Fruit fly (Drosophila melanogaster): Measurements from ENCODE around the gene CG7841.

Gene CG7841

dm6 chr3L:15508233-15508632, at the start of gene CG7841:
TSS of gene CG7841 (minus strand) at chr3L:15508252.
- TF ChIP-seq bab1 (GFP tag; optimal IDR thresholded peaks at IDR 0.05) (peak; percentile 99), Hr96 (GFP tag; optimal IDR thresholded peaks at IDR 0.05) (peak; percentile 98), Crg-1 (GFP tag; optimal IDR thresholded peaks at IDR 0.05) (peak; percentile 95), Clk (GFP tag; optimal IDR thresholded peaks at IDR 0.05) (peak; percentile 96), CG33017 (tag; optimal IDR thresholded peaks at IDR 0.05) (peak; percentile 99), ovo (GFP tag; optimal IDR thresholded peaks at IDR 0.05) (peak; percentile 91), toe (GFP tag; optimal IDR thresholded peaks at IDR 0.05) (no peak), kay (GFP tag; ENCODE audit: borderline replicate concordance) (peak; percentile 98), Mnt (GFP tag; optimal IDR thresholded peaks at IDR 0.05) (peak; percentile 99), CG5204 (GFP tag; optimal IDR thresholded peaks at IDR 0.05) (no peak), tj (GFP tag; optimal IDR thresholded peaks at IDR 0.05) (peak; percentile 89), CG12768 (GFP tag; optimal IDR thresholded peaks at IDR 0.05) (peak; percentile 99), CG1620 (GFP tag; optimal IDR thresholded peaks at IDR 0.05) (peak; percentile 90), cnc (optimal IDR thresholded peaks at IDR 0.05) (no peak), cic (GFP tag; optimal IDR thresholded peaks at IDR 0.05) (peak; percentile 87), CG7101 (tag; optimal IDR thresholded peaks at IDR 0.05) (peak; percentile 99), CG7045 (GFP tag; optimal IDR thresholded peaks at IDR 0.05) (peak; percentile 99), pad (GFP tag; optimal IDR thresholded peaks at IDR 0.05) (peak; percentile 90), CG14711 (tag; optimal IDR thresholded peaks at IDR 0.05) (peak; percentile 97), CG11617 (GFP tag; optimal IDR thresholded peaks at IDR 0.05) (peak; percentile 99)

dm6 chr3L:15553993-15554644, 46.1 kb upstream of the CG7841 start, which contains the start of gene AGO2:
TSS of gene AGO2 (plus strand) at chr3L:15554113.
- peak; percentile 45 for TF ChIP-seq CG7101 (tag; optimal IDR thresholded peaks at IDR 0.05)
- TF ChIP-seq CG14711 (tag; optimal IDR thresholded peaks at IDR 0.05): peak; percentile 65
- peak; percentile 86 for TF ChIP-seq tj (GFP tag; optimal IDR thresholded peaks at IDR 0.05)
- peak; percentile 95 for TF ChIP-seq kay (GFP tag; ENCODE audit: borderline replicate concordance)
- TF ChIP-seq Mnt (GFP tag; optimal IDR thresholded peaks at IDR 0.05): peak; percentile 59
- peak; percentile 96 for TF ChIP-seq CG12768 (GFP tag; optimal IDR thresholded peaks at IDR 0.05)
- TF ChIP-seq CG1620 (GFP tag; optimal IDR thresholded peaks at IDR 0.05): no peak
- peak; percentile 54 for TF ChIP-seq Clk (GFP tag; optimal IDR thresholded peaks at IDR 0.05)
- TF ChIP-seq cic (GFP tag; optimal IDR thresholded peaks at IDR 0.05): peak; percentile 72
- no peak for TF ChIP-seq ovo (GFP tag; optimal IDR thresholded peaks at IDR 0.05)
- no peak for TF ChIP-seq Crg-1 (GFP tag; optimal IDR thresholded peaks at IDR 0.05)
- TF ChIP-seq toe (GFP tag; optimal IDR thresholded peaks at IDR 0.05): no peak
- TF ChIP-seq CG5204 (GFP tag; optimal IDR thresholded peaks at IDR 0.05): no peak
- TF ChIP-seq bab1 (GFP tag; optimal IDR thresholded peaks at IDR 0.05): peak; percentile 68
- TF ChIP-seq cnc (optimal IDR thresholded peaks at IDR 0.05): no peak
- TF ChIP-seq CG11617 (GFP tag; optimal IDR thresholded peaks at IDR 0.05): peak; percentile 14
- no peak for TF ChIP-seq Hr96 (GFP tag; optimal IDR thresholded peaks at IDR 0.05)
- TF ChIP-seq CG33017 (tag; optimal IDR thresholded peaks at IDR 0.05): peak; percentile 59
- peak; percentile 27 for TF ChIP-seq CG7045 (GFP tag; optimal IDR thresholded peaks at IDR 0.05)
- peak; percentile 94 for TF ChIP-seq pad (GFP tag; optimal IDR thresholded peaks at IDR 0.05)

dm6 chr3L:15548843-15549242, 40.8 kb upstream of the CG7841 start:
- TF ChIP-seq CG7045 (GFP tag; optimal IDR thresholded peaks at IDR 0.05) (peak; percentile 0), CG11617 (GFP tag; optimal IDR thresholded peaks at IDR 0.05) (peak; percentile 3), cic (GFP tag; optimal IDR thresholded peaks at IDR 0.05) (peak; percentile 2), CG7101 (tag; optimal IDR thresholded peaks at IDR 0.05) (no peak), bab1 (GFP tag; optimal IDR thresholded peaks at IDR 0.05) (no peak), CG33017 (tag; optimal IDR thresholded peaks at IDR 0.05) (peak; percentile 12)

- TF ChIP-seq tj (GFP tag; optimal IDR thresholded peaks at IDR 0.05) (no peak), kay (GFP tag; ENCODE audit: borderline replicate concordance) (peak; percentile 64), cic (GFP tag; optimal IDR thresholded peaks at IDR 0.05) (peak; percentile 8)
Measured at dm6 chr3L:15547187-15547790, 39.2 kb upstream of the CG7841 start.

- TF ChIP-seq CG14711 (tag; optimal IDR thresholded peaks at IDR 0.05) (no peak), Hr96 (GFP tag; optimal IDR thresholded peaks at IDR 0.05) (no peak), tj (GFP tag; optimal IDR thresholded peaks at IDR 0.05) (peak; percentile 95)
Measured at dm6 chr3L:15544455-15545415, 36.7 kb upstream of the CG7841 start.

- TF ChIP-seq CG7101 (tag; optimal IDR thresholded peaks at IDR 0.05): no peak
- no peak for TF ChIP-seq CG5204 (GFP tag; optimal IDR thresholded peaks at IDR 0.05)
- TF ChIP-seq Hr96 (GFP tag; optimal IDR thresholded peaks at IDR 0.05): no peak
- TF ChIP-seq CG7045 (GFP tag; optimal IDR thresholded peaks at IDR 0.05): no peak
- TF ChIP-seq pad (GFP tag; optimal IDR thresholded peaks at IDR 0.05): no peak
- no peak for TF ChIP-seq Crg-1 (GFP tag; optimal IDR thresholded peaks at IDR 0.05)
- no peak for TF ChIP-seq cnc (optimal IDR thresholded peaks at IDR 0.05)
- no peak for TF ChIP-seq CG14711 (tag; optimal IDR thresholded peaks at IDR 0.05)
- TF ChIP-seq toe (GFP tag; optimal IDR thresholded peaks at IDR 0.05): no peak
- no peak for TF ChIP-seq Mnt (GFP tag; optimal IDR thresholded peaks at IDR 0.05)
- no peak for TF ChIP-seq CG12768 (GFP tag; optimal IDR thresholded peaks at IDR 0.05)
- TF ChIP-seq CG33017 (tag; optimal IDR thresholded peaks at IDR 0.05): no peak
- TF ChIP-seq bab1 (GFP tag; optimal IDR thresholded peaks at IDR 0.05): no peak
- TF ChIP-seq CG11617 (GFP tag; optimal IDR thresholded peaks at IDR 0.05): no peak
- TF ChIP-seq tj (GFP tag; optimal IDR thresholded peaks at IDR 0.05): no peak
Measured at dm6 chr3L:15543467-15543866, 35.4 kb upstream of the CG7841 start.

All from whole organism, adult.